Fruit fly (Drosophila melanogaster): Measurements from ENCODE around the gene CG5435.

- TF ChIP-seq Gug (GFP tag; IDR thresholded peaks at IDR 0.05), result no peak
- TF ChIP-seq fd85E (GFP tag; optimal IDR thresholded peaks at IDR 0.05), result no peak
- no peak for TF ChIP-seq CG11902 (GFP tag; optimal IDR thresholded peaks at IDR 0.05)
- no peak for TF ChIP-seq CG8119 (GFP tag; IDR thresholded peaks at IDR 0.05)
- TF ChIP-seq CG3032 (tag; optimal IDR thresholded peaks at IDR 0.05), result no peak
- no peak for TF ChIP-seq CG16779 (tag; optimal IDR thresholded peaks at IDR 0.05)
- TF ChIP-seq Blimp-1 (GFP tag; optimal IDR thresholded peaks at IDR 0.05), result no peak
- no peak for TF ChIP-seq OdsH (GFP tag; optimal IDR thresholded peaks at IDR 0.05)
- no peak for TF ChIP-seq Sox15 (GFP tag; optimal IDR thresholded peaks at IDR 0.05)
- TF ChIP-seq CG7368 (GFP tag; optimal IDR thresholded peaks at IDR 0.05), result no peak
- no peak for TF ChIP-seq Eip93F (GFP tag; optimal IDR thresholded peaks at IDR 0.05)
- TF ChIP-seq esn (GFP tag; optimal IDR thresholded peaks at IDR 0.05), result no peak
Observed at dm6 chr2L:12473583-12473982, 42.9 kb upstream of the CG5435 start.
